Worm (Caenorhabditis elegans): ENCODE results near the gene gei-8.

- no peak for TF ChIP-seq pqm-1 (tag; optimal IDR thresholded peaks at IDR 0.05)
- no peak for TF ChIP-seq mep-1 (tag; optimal IDR thresholded peaks at IDR 0.05)
- no peak for TF ChIP-seq ztf-11 (tag; optimal IDR thresholded peaks at IDR 0.05)
- no peak for TF ChIP-seq egl-27 (tag; optimal IDR thresholded peaks at IDR 0.05)
- no peak for TF ChIP-seq nhr-19 (GFP tag; conservative IDR thresholded peaks at IDR 0.05)
Observed at ce11 chrIII:8088235-8088634, 32.8 kb downstream of the gei-8 start, which contains the start of gene vms-1.

Data from whole organism, L1 larva.